Worm (Caenorhabditis elegans) whole organism, L3 larva: ENCODE data around the gene htrl-1.
"Not testable (repeated sequence)": the region's sequence is repeated elsewhere in the genome, so short reads cannot be mapped to it uniquely, and the experiment has no call there.

Source experiments
- elt-3 ChIP-seq, 3 experiments: fragments of 150-350 bp in 1 of 3; sonication (generic microtip) in 2 of 3; optimal IDR thresholded peaks; 2 replicates in 2 of 3; 4 replicates in 1 of 3; lab custom pipeline; 2014 to 2017; ENCODE audit warnings: missing biosample characterization in 3 of 3, missing genetic modification characterization in 3 of 3
- fkh-10 ChIP-seq: sonication (generic microtip); optimal IDR thresholded peaks from 2 replicates; lab custom pipeline; 2017; ENCODE audit warnings: missing biosample characterization, missing genetic modification reagents, missing genetic modification characterization
- nhr-77 ChIP-seq: fragments of 150-350 bp; optimal IDR thresholded peaks from 2 replicates; lab custom pipeline; 2014; ENCODE audit warnings: missing biosample characterization, missing genetic modification characterization
- unc-39 ChIP-seq: sonication (generic microtip); optimal IDR thresholded peaks from 4 replicates; lab custom pipeline; 2017; ENCODE audit warnings: missing biosample characterization, missing genetic modification characterization

- TF ChIP-seq unc-39 (tag; lab: Kevin White, UChicago); elt-3 (tag; optimal IDR thresholded peaks at IDR 0.05; lab: Kevin White, UChicago); nhr-77 (tag; lab: Kevin White, UChicago); fkh-10 (GFP tag; lab: Kevin White, UChicago): not testable (repeated sequence)
These were observed 20.5 kb downstream of the htrl-1 start, which contains the start of gene T11F9.7 for ce11 chrV:11475638-11476037.
